Fruit fly (Drosophila melanogaster) ovary, adult (tissue): ENCODE results near the gene Mst36Fa.

ENCODE experiments used
- CG17801 ChIP-seq: fragments of 200-800 bp; optimal IDR thresholded peaks from 2 replicates; lab custom pipeline; 2019; ENCODE audit warnings: missing biosample characterization, mild to moderate bottlenecking, missing genetic modification characterization, moderate library complexity; ENCODE audit not compliant: partially characterized antibody

Gene Mst36Fa

dm6 chr2L:18693877-18694723 is 17.3 kb upstream of the Mst36Fa start:
- TF ChIP-seq CG17801 (GFP tag; lab: Kevin White, UChicago) = peak; percentile 94

- no peak for TF ChIP-seq CG17801 (GFP tag; lab: Kevin White, UChicago)
These were observed 12.6 kb upstream of the Mst36Fa start, which contains the start of gene CG10336 for dm6 chr2L:18689376-18689775. Gene CG10336, plus strand, starts transcription at chr2L:18689528.

- TF ChIP-seq CG17801 (GFP tag; lab: Kevin White, UChicago) = peak; percentile 0
These were observed 12.0 kb upstream of the Mst36Fa start, which contains the start of gene msl-1 for dm6 chr2L:18688646-18689296. Gene msl-1, minus strand, starts transcription at chr2L:18688800.

- no peak for TF ChIP-seq CG17801 (GFP tag; lab: Kevin White, UChicago)
These were observed 11.0 kb upstream of the Mst36Fa start for dm6 chr2L:18687827-18688226.

dm6 chr2L:18681903-18682302 is 5.1 kb upstream of the Mst36Fa start, which contains the start of gene tos:
Gene tos, minus strand, starts transcription at chr2L:18682075.
- no peak for TF ChIP-seq CG17801 (GFP tag; lab: Kevin White, UChicago)

- TF ChIP-seq CG17801 (GFP tag; lab: Kevin White, UChicago) = no peak
These were observed 1.3 kb upstream of the Mst36Fa start for dm6 chr2L:18677910-18678639.

- no peak for TF ChIP-seq CG17801 (GFP tag; lab: Kevin White, UChicago)
These were observed 1.8 kb downstream of the Mst36Fa start, which contains the start of gene Mst36Fb for dm6 chr2L:18674994-18675393. Gene Mst36Fb, minus strand, starts transcription at chr2L:18675094.

dm6 chr2L:18673185-18673584 is 3.6 kb downstream of the Mst36Fa start, which contains the start of gene CG43339:
Gene CG43339, minus strand, starts transcription at chr2L:18673285.
- TF ChIP-seq CG17801 (GFP tag; lab: Kevin White, UChicago) = no peak

- no peak for TF ChIP-seq CG17801 (GFP tag; lab: Kevin White, UChicago)
These were observed 5.7 kb downstream of the Mst36Fa start, which contains the start of gene CG43338 for dm6 chr2L:18671146-18671545. Gene CG43338, minus strand, starts transcription at chr2L:18671246.

- TF ChIP-seq CG17801 (GFP tag; lab: Kevin White, UChicago) = no peak
These were observed 10.7 kb downstream of the Mst36Fa start for dm6 chr2L:18665952-18666606.

- no peak for TF ChIP-seq CG17801 (GFP tag; lab: Kevin White, UChicago)
These were observed 11.9 kb downstream of the Mst36Fa start for dm6 chr2L:18664707-18665550.

- no peak for TF ChIP-seq CG17801 (GFP tag; lab: Kevin White, UChicago)
These were observed 13.4 kb downstream of the Mst36Fa start for dm6 chr2L:18663395-18663794.

dm6 chr2L:18658108-18658507 is 18.7 kb downstream of the Mst36Fa start:
- no peak for TF ChIP-seq CG17801 (GFP tag; lab: Kevin White, UChicago)
